Fruit fly (Drosophila melanogaster): ENCODE data around the gene vvl.
A peak's percentile ranks its signal among the peaks of the same experiment; 100 is the strongest.

Gene vvl

dm6 chr3L:6742974-6743345 lies 47.0 kb upstream of the vvl start, which contains the start of gene dikar (continued):
- TF ChIP-seq CG10669 (GFP tag; optimal IDR thresholded peaks at IDR 0.05) = no peak
- peak; percentile 44 for TF ChIP-seq OdsH (GFP tag; optimal IDR thresholded peaks at IDR 0.05)
- TF ChIP-seq CG31627 (GFP tag; optimal IDR thresholded peaks at IDR 0.05) = peak; percentile 38
- peak; percentile 40 for TF ChIP-seq CG3032 (tag; optimal IDR thresholded peaks at IDR 0.05)
- TF ChIP-seq CG8119 (GFP tag; IDR thresholded peaks at IDR 0.05) = no peak
- TF ChIP-seq Ets96B (tag; optimal IDR thresholded peaks at IDR 0.05) = no peak
- no peak for TF ChIP-seq CG8319 (GFP tag; optimal IDR thresholded peaks at IDR 0.05)

dm6 chr3L:6743346-6744165 lies 46.4 kb upstream of the vvl start:
- TF ChIP-seq Ets96B (tag; optimal IDR thresholded peaks at IDR 0.05) (no peak), CG11294 (GFP tag; IDR thresholded peaks at IDR 0.05) (no peak), CG3032 (tag; optimal IDR thresholded peaks at IDR 0.05) (peak; percentile 33), acj6 (GFP tag; optimal IDR thresholded peaks at IDR 0.05) (no peak), vri (GFP tag; optimal IDR thresholded peaks at IDR 0.05) (no peak), CG6792 (GFP tag; optimal IDR thresholded peaks at IDR 0.05) (no peak), fd85E (GFP tag; optimal IDR thresholded peaks at IDR 0.05) (no peak), Sox14 (GFP tag; optimal IDR thresholded peaks at IDR 0.05) (peak; percentile 19), Eip75B (GFP tag; optimal IDR thresholded peaks at IDR 0.05) (no peak), CG8632 (GFP tag; optimal IDR thresholded peaks at IDR 0.05) (no peak), eg (GFP tag; IDR thresholded peaks at IDR 0.05) (0 out of 3 replicates have a peak, but pooled peaks have one; percentile 32), CG1621 (tag; optimal IDR thresholded peaks at IDR 0.05) (peak; percentile 42), dsx (GFP tag; optimal IDR thresholded peaks at IDR 0.05; ENCODE audit: poor library complexity, severe bottlenecking) (no peak), Eip93F (GFP tag; optimal IDR thresholded peaks at IDR 0.05) (no peak), CG4318 (GFP tag; optimal IDR thresholded peaks at IDR 0.05) (no peak), Blimp-1 (GFP tag; optimal IDR thresholded peaks at IDR 0.05) (peak; percentile 9), cyc (GFP tag; optimal IDR thresholded peaks at IDR 0.05) (peak; percentile 7), CG10631 (GFP tag; optimal IDR thresholded peaks at IDR 0.05) (peak; percentile 15), Hr38 (GFP tag; optimal IDR thresholded peaks at IDR 0.05) (no peak), CG8319 (GFP tag; optimal IDR thresholded peaks at IDR 0.05) (no peak), CG6808 (GFP tag; optimal IDR thresholded peaks at IDR 0.05) (no peak), CG6276 (GFP tag; optimal IDR thresholded peaks at IDR 0.05) (no peak), CG32006 (GFP tag; optimal IDR thresholded peaks at IDR 0.05) (peak; percentile 37), CG6854 (GFP tag; optimal IDR thresholded peaks at IDR 0.05) (no peak), OdsH (GFP tag; optimal IDR thresholded peaks at IDR 0.05) (no peak), lz (GFP tag; optimal IDR thresholded peaks at IDR 0.05) (no peak), Hr39 (GFP tag; optimal IDR thresholded peaks at IDR 0.05) (no peak), CG9139 (GFP tag; optimal IDR thresholded peaks at IDR 0.05) (no peak), CG6163 (GFP tag; IDR thresholded peaks at IDR 0.05) (peak; percentile 77), net (GFP tag; optimal IDR thresholded peaks at IDR 0.05) (no peak), fd59A (GFP tag; optimal IDR thresholded peaks at IDR 0.05) (no peak), CG34406 (GFP tag; optimal IDR thresholded peaks at IDR 0.05) (peak; percentile 4), svp (GFP tag) (peak; percentile 70), Sox102F (GFP tag; optimal IDR thresholded peaks at IDR 0.05) (no peak), CG7368 (GFP tag; optimal IDR thresholded peaks at IDR 0.05) (no peak), CG15336 (GFP tag; IDR thresholded peaks at IDR 0.05) (no peak), Sox15 (GFP tag; optimal IDR thresholded peaks at IDR 0.05) (no peak), fkh (GFP tag; optimal IDR thresholded peaks at IDR 0.05) (peak; percentile 66), pdm3 (GFP tag; optimal IDR thresholded peaks at IDR 0.05) (no peak), Lpt (GFP tag; optimal IDR thresholded peaks at IDR 0.05) (no peak), topi (GFP tag; optimal IDR thresholded peaks at IDR 0.05) (no peak), CG11762 (GFP tag; optimal IDR thresholded peaks at IDR 0.05; ENCODE audit: insufficient read depth) (no peak), ss (GFP tag; optimal IDR thresholded peaks at IDR 0.05) (peak; percentile 18 to 25), salr (GFP tag; optimal IDR thresholded peaks at IDR 0.05) (peak in 1 of 2 experiments; percentile 56), Hr4 (GFP tag; optimal IDR thresholded peaks at IDR 0.05) (no peak)
